Worm (Caenorhabditis elegans): ENCODE measurements around the gene npr-11.

ce11 chrX:1218457-1218856 is 37.0 kb downstream of the npr-11 start:
- TF ChIP-seq egl-27 (tag; optimal IDR thresholded peaks at IDR 0.05): no peak
- no peak for TF ChIP-seq pha-4 (tag; optimal IDR thresholded peaks at IDR 0.05)
- no peak for TF ChIP-seq fos-1 (tag; optimal IDR thresholded peaks at IDR 0.05)
- no peak for TF ChIP-seq nhr-12 (tag; optimal IDR thresholded peaks at IDR 0.05)
- no peak for TF ChIP-seq lin-39 (tag; optimal IDR thresholded peaks at IDR 0.05)
- TF ChIP-seq lin-15B (tag; optimal IDR thresholded peaks at IDR 0.05): no peak
- no peak for TF ChIP-seq zag-1 (tag; optimal IDR thresholded peaks at IDR 0.05)
- no peak for TF ChIP-seq unc-62 (GFP tag; optimal IDR thresholded peaks at IDR 0.05)
- no peak for TF ChIP-seq elt-2 (tag; optimal IDR thresholded peaks at IDR 0.05)
- TF ChIP-seq nhr-25 (tag; optimal IDR thresholded peaks at IDR 0.05): no peak
- TF ChIP-seq nhr-237 (tag; optimal IDR thresholded peaks at IDR 0.05): no peak
- no peak for TF ChIP-seq aly-2 (tag; optimal IDR thresholded peaks at IDR 0.05)
- TF ChIP-seq elt-1 (tag; optimal IDR thresholded peaks at IDR 0.05): no peak
- TF ChIP-seq mml-1 (tag; optimal IDR thresholded peaks at IDR 0.05): no peak
